Fruit fly (Drosophila melanogaster) whole organism, embryonic: ENCODE results near the gene Atg18b.

ENCODE experiments used
- B-H1 ChIP-seq: fragments of 200-800 bp; sonication (Bioruptor generic); IDR thresholded peaks from 3 replicates; pipeline ENCODE4 v1.3.6; 2022; ENCODE audit warnings: missing biosample characterization, missing genetic modification characterization
- Bgb ChIP-seq: fragments of 200-800 bp; sonication (Bioruptor generic); IDR thresholded peaks from 2 replicates; pipeline ENCODE4 v1.3.6; 2022; ENCODE audit warnings: missing biosample characterization, missing genetic modification characterization; ENCODE audit not compliant: partially characterized antibody
- CG1024 ChIP-seq: fragments of 200-800 bp; sonication (Bioruptor generic); IDR thresholded peaks from 2 replicates; pipeline ENCODE4 v1.3.6; 2022; ENCODE audit warnings: missing biosample characterization, missing genetic modification characterization
- CG10267 ChIP-seq: fragments of 200-800 bp; sonication (Bioruptor generic); optimal IDR thresholded peaks from 2 replicates; lab custom pipeline; 2018; ENCODE audit warnings: missing biosample characterization, mild to moderate bottlenecking, missing genetic modification characterization, moderate library complexity
- CG10565 ChIP-seq: fragments of 200-800 bp; sonication (Bioruptor generic); optimal IDR thresholded peaks from 3 replicates; lab custom pipeline; 2016; ENCODE audit warnings: missing biosample characterization, mild to moderate bottlenecking, missing genetic modification characterization
- CG11504 ChIP-seq: fragments of 200-800 bp; sonication (Bioruptor generic); optimal IDR thresholded peaks from 3 replicates; lab custom pipeline; 2019; ENCODE audit warnings: missing biosample characterization, mild to moderate bottlenecking, missing genetic modification characterization, moderate library complexity
- CG12391 ChIP-seq: fragments of 200-800 bp; sonication (Bioruptor generic); optimal IDR thresholded peaks from 3 replicates; lab custom pipeline; 2018; ENCODE audit warnings: missing biosample characterization, mild to moderate bottlenecking, missing genetic modification characterization, moderate library complexity
- CG12744 ChIP-seq: fragments of 200-800 bp; sonication (Bioruptor generic); optimal IDR thresholded peaks from 2 replicates; lab custom pipeline; 2016; ENCODE audit warnings: missing biosample characterization, missing genetic modification characterization
- CG13287 ChIP-seq: fragments of 200-800 bp; sonication (Bioruptor generic); IDR thresholded peaks from 2 replicates; pipeline ENCODE4 v1.3.6; 2022; ENCODE audit warnings: missing biosample characterization, missing genetic modification characterization; ENCODE audit not compliant: partially characterized antibody
- CG13624 ChIP-seq: fragments of 200-800 bp; sonication (Bioruptor generic); optimal IDR thresholded peaks from 2 replicates; lab custom pipeline; 2016; ENCODE audit warnings: missing biosample characterization, missing genetic modification characterization
- CG13775 ChIP-seq: fragments of 200-800 bp; sonication (Bioruptor generic); optimal IDR thresholded peaks from 3 replicates; lab custom pipeline; 2017; ENCODE audit warnings: missing biosample characterization, mild to moderate bottlenecking, missing genetic modification characterization
- CG14441 ChIP-seq: fragments of 200-800 bp; sonication (Bioruptor generic); IDR thresholded peaks from 2 replicates; pipeline ENCODE4 v1.3.6; 2022; ENCODE audit warnings: missing biosample characterization, missing genetic modification characterization
- CG1603 ChIP-seq: fragments of 200-800 bp; sonication (Bioruptor generic); optimal IDR thresholded peaks from 2 replicates; lab custom pipeline; 2019; ENCODE audit warnings: missing biosample characterization, mild to moderate bottlenecking, missing genetic modification characterization, moderate library complexity
- CG2199 ChIP-seq: fragments of 200-800 bp; sonication (Bioruptor generic); IDR thresholded peaks from 3 replicates; pipeline ENCODE4 v1.3.6; 2022; ENCODE audit warnings: missing biosample characterization, missing genetic modification characterization
- CG2712 ChIP-seq: fragments of 200-800 bp; optimal IDR thresholded peaks from 3 replicates; lab custom pipeline; 2019; ENCODE audit warnings: missing biosample characterization, mild to moderate bottlenecking, missing genetic modification characterization, moderate library complexity
- CG3163 ChIP-seq: fragments of 200-800 bp; sonication (Bioruptor generic); optimal IDR thresholded peaks from 3 replicates; lab custom pipeline; 2016; ENCODE audit warnings: missing biosample characterization, missing genetic modification characterization
- CG32772 ChIP-seq: fragments of 200-800 bp; sonication (Bioruptor generic); IDR thresholded peaks from 2 replicates; pipeline ENCODE4 v1.3.6; 2022; ENCODE audit warnings: missing biosample characterization, missing genetic modification characterization
- CG4282 ChIP-seq: fragments of 200-800 bp; sonication (Bioruptor generic); optimal IDR thresholded peaks from 2 replicates; lab custom pipeline; 2016; ENCODE audit warnings: missing biosample characterization, missing genetic modification characterization
- CG4617 ChIP-seq: fragments of 200-800 bp; sonication (Bioruptor generic); optimal IDR thresholded peaks from 3 replicates; lab custom pipeline; 2016; ENCODE audit warnings: missing biosample characterization, missing genetic modification characterization, borderline replicate concordance
- CG9437 ChIP-seq: fragments of 200-800 bp; sonication (Bioruptor generic); optimal IDR thresholded peaks from 2 replicates; lab custom pipeline; 2018; ENCODE audit warnings: missing biosample characterization, mild to moderate bottlenecking, missing genetic modification characterization
- CG9797 ChIP-seq: fragments of 200-800 bp; sonication (Bioruptor generic); optimal IDR thresholded peaks from 3 replicates; lab custom pipeline; 2018; ENCODE audit warnings: missing biosample characterization, mild to moderate bottlenecking, missing genetic modification characterization
- Deaf1 ChIP-seq: fragments of 200-800 bp; optimal IDR thresholded peaks from 3 replicates; lab custom pipeline; 2019; ENCODE audit warnings: missing biosample characterization, mild to moderate bottlenecking, missing genetic modification characterization, moderate library complexity
- Doc2 ChIP-seq: fragments of 200-800 bp; sonication (Bioruptor generic); IDR thresholded peaks from 2 replicates; pipeline ENCODE4 v1.3.6; 2022; ENCODE audit warnings: missing biosample characterization, missing genetic modification characterization
- Dp ChIP-seq: fragments of 200-800 bp; sonication (Bioruptor generic); optimal IDR thresholded peaks from 2 replicates; lab custom pipeline; 2018; ENCODE audit warnings: missing biosample characterization, mild to moderate bottlenecking, missing genetic modification characterization, moderate library complexity
- Optix ChIP-seq: fragments of 200-800 bp; sonication (Bioruptor generic); IDR thresholded peaks from 3 replicates; pipeline ENCODE4 v1.3.6; 2022; ENCODE audit warnings: missing biosample characterization, missing genetic modification characterization
- Scr ChIP-seq: fragments of 200-800 bp; sonication (Bioruptor generic); IDR thresholded peaks from 2 replicates; pipeline ENCODE4 v1.3.6; 2022; ENCODE audit warnings: missing biosample characterization, missing genetic modification characterization; ENCODE audit not compliant: partially characterized antibody
- Sin3A ChIP-seq: fragments of >200 bp; optimal IDR thresholded peaks from 2 replicates; lab custom pipeline; 2018
- Sox102F ChIP-seq: fragments of 200-800 bp; sonication (Bioruptor generic); optimal IDR thresholded peaks from 2 replicates; lab custom pipeline; 2018; ENCODE audit warnings: missing biosample characterization, mild to moderate bottlenecking, missing genetic modification characterization, moderate library complexity
- TFAM ChIP-seq: fragments of 200-800 bp; sonication (Bioruptor generic); optimal IDR thresholded peaks from 2 replicates; lab custom pipeline; 2017; ENCODE audit warnings: missing biosample characterization, missing genetic modification characterization, inconsistent platforms
- YL-1 ChIP-seq: fragments of 200-800 bp; sonication (Bioruptor generic); optimal IDR thresholded peaks from 3 replicates; lab custom pipeline; 2017; ENCODE audit warnings: missing biosample characterization, mild to moderate bottlenecking, missing genetic modification characterization
- abd-A ChIP-seq: fragments of 200-800 bp; sonication (Bioruptor generic); optimal IDR thresholded peaks from 3 replicates; lab custom pipeline; 2019; ENCODE audit warnings: missing biosample characterization, mild to moderate bottlenecking, missing genetic modification characterization, moderate library complexity
- ac ChIP-seq: fragments of 200-800 bp; sonication (Bioruptor generic); optimal IDR thresholded peaks from 3 replicates; lab custom pipeline; 2017; ENCODE audit warnings: missing biosample characterization, mild to moderate bottlenecking, missing genetic modification characterization
- crp ChIP-seq, 2 experiments: fragments of 200-800 bp; sonication (Bioruptor generic); optimal IDR thresholded peaks; 2 replicates in 1 of 2; 3 replicates in 1 of 2; lab custom pipeline; 2017; ENCODE audit warnings: missing biosample characterization in 2 of 2, missing genetic modification characterization in 2 of 2, mild to moderate bottlenecking in 1 of 2, moderate library complexity in 1 of 2
- dan ChIP-seq: fragments of 200-800 bp; sonication (Bioruptor generic); IDR thresholded peaks from 2 replicates; pipeline ENCODE4 v1.3.6; 2022; ENCODE audit warnings: missing biosample characterization, missing genetic modification characterization
- dati ChIP-seq: fragments of 200-800 bp; sonication (Bioruptor generic); IDR thresholded peaks from 2 replicates; pipeline ENCODE4 v1.3.6; 2022; ENCODE audit warnings: missing biosample characterization, missing genetic modification characterization
- gce ChIP-seq: fragments of 200-800 bp; sonication (Bioruptor generic); IDR thresholded peaks from 3 replicates; pipeline ENCODE4 v1.3.6; 2022; ENCODE audit warnings: missing biosample characterization, missing genetic modification characterization
- gfzf ChIP-seq: fragments of 200-800 bp; sonication (Bioruptor generic); optimal IDR thresholded peaks from 2 replicates; lab custom pipeline; 2016; ENCODE audit warnings: missing biosample characterization, mild to moderate bottlenecking, missing genetic modification characterization, moderate library complexity
- lilli ChIP-seq: fragments of 200-800 bp; sonication (Bioruptor generic); optimal IDR thresholded peaks from 3 replicates; lab custom pipeline; 2016; ENCODE audit warnings: missing biosample characterization, missing genetic modification characterization
- oc ChIP-seq: fragments of 200-800 bp; sonication (Bioruptor generic); optimal IDR thresholded peaks from 2 replicates; lab custom pipeline; 2018; ENCODE audit warnings: missing biosample characterization, mild to moderate bottlenecking, missing genetic modification characterization, moderate library complexity
- onecut ChIP-seq: fragments of 200-800 bp; sonication (Bioruptor generic); IDR thresholded peaks from 2 replicates; pipeline ENCODE4 v1.3.6; 2022; ENCODE audit warnings: missing biosample characterization, missing genetic modification characterization
- repo ChIP-seq: fragments of 200-800 bp; sonication (Bioruptor generic); optimal IDR thresholded peaks from 2 replicates; lab custom pipeline; 2016; ENCODE audit warnings: missing biosample characterization, missing genetic modification characterization
- sc ChIP-seq, 3 experiments: fragments of >200 bp in 2 of 3; fragments of 200-800 bp in 1 of 3; sonication (Bioruptor generic) in 1 of 3; optimal IDR thresholded peaks; 2 replicates in 2 of 3; 3 replicates in 1 of 3; lab custom pipeline; 2017; ENCODE audit warnings: mild to moderate bottlenecking in 1 of 3, missing biosample characterization in 1 of 3, missing genetic modification characterization in 1 of 3, missing genetic modification reagents in 1 of 3
- scrt ChIP-seq: fragments of 200-800 bp; sonication (Bioruptor generic); optimal IDR thresholded peaks from 2 replicates; lab custom pipeline; 2018; ENCODE audit warnings: missing biosample characterization, mild to moderate bottlenecking, missing genetic modification characterization, moderate library complexity
- sima ChIP-seq: fragments of 200-800 bp; sonication (Bioruptor generic); optimal IDR thresholded peaks from 2 replicates; lab custom pipeline; 2016; ENCODE audit warnings: missing biosample characterization, missing genetic modification characterization
- slbo ChIP-seq: fragments of 200-800 bp; sonication (Bioruptor generic); IDR thresholded peaks from 2 replicates; pipeline ENCODE4 v1.3.6; 2022; ENCODE audit warnings: missing biosample characterization, missing genetic modification characterization
- trem ChIP-seq: fragments of 200-800 bp; optimal IDR thresholded peaks from 3 replicates; lab custom pipeline; 2019; ENCODE audit warnings: missing biosample characterization, mild to moderate bottlenecking, missing genetic modification characterization, moderate library complexity
- tx ChIP-seq: fragments of 200-800 bp; sonication (Bioruptor generic); optimal IDR thresholded peaks from 2 replicates; lab custom pipeline; 2016; ENCODE audit warnings: missing biosample characterization, missing genetic modification characterization
- vvl ChIP-seq: fragments of 200-800 bp; sonication (Bioruptor generic); IDR thresholded peaks from 2 replicates; pipeline ENCODE4 v1.3.6; 2022; ENCODE audit warnings: missing biosample characterization, missing genetic modification characterization
- zen ChIP-seq: fragments of 200-800 bp; sonication (Bioruptor generic); optimal IDR thresholded peaks from 3 replicates; lab custom pipeline; 2018; ENCODE audit warnings: missing biosample characterization, mild to moderate bottlenecking, missing genetic modification characterization, moderate library complexity
- zen2 ChIP-seq: fragments of 200-800 bp; sonication (Bioruptor generic); IDR thresholded peaks from 3 replicates; pipeline ENCODE4 v1.3.6; 2022; ENCODE audit warnings: missing biosample characterization, missing genetic modification characterization; ENCODE audit not compliant: partially characterized antibody

Atg18b gene

DNA sequence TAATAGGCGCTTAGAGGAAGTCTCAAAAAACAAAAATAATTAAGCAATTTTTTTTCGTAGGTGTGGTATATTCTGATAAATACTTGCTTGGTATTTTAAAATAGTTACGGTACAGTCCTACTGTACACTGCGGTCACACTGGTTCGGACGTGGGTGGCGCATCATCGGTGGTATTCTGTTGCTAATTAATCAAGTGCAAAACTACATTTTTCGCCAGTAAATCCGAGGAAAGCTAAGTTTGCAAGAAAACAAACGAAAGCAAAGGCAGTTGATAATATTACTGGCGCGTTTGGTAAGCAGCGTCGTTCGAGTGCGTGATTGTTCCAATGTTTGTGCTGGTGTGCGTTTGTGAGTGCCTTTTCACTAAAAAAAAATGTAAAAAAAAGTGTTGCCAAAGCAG is 42.5 kb upstream of the Atg18b start, which contains the start of gene CG8671 (continued):
- TF ChIP-seq B-H1 (GFP tag; lab: Robert Waterston, UW) = no peak
- no peak for TF ChIP-seq tx (GFP tag; lab: Kevin White, UChicago)
- no peak for TF ChIP-seq zen2 (GFP tag; lab: Robert Waterston, UW)
- TF ChIP-seq CG13287 (GFP tag; lab: Robert Waterston, UW) = peak; percentile 47; the same call in 1 of the 2 replicates
- TF ChIP-seq Sox102F (GFP tag; lab: Kevin White, UChicago) = no peak
- TF ChIP-seq CG32772 (GFP tag; lab: Robert Waterston, UW) = no peak
- TF ChIP-seq CG4282 = no peak
- no peak for TF ChIP-seq CG12744 (GFP tag; lab: Kevin White, UChicago)
- peak; percentile 30 for TF ChIP-seq CG12391 (tag; lab: Kevin White, UChicago)
- peak; percentile 34 for TF ChIP-seq trem (tag; lab: Kevin White, UChicago)
- peak; percentile 62 for TF ChIP-seq CG1603
- no peak for TF ChIP-seq dan
- no peak for TF ChIP-seq Doc2 (GFP tag; lab: Robert Waterston, UW)
- peak; percentile 90 for TF ChIP-seq gfzf (GFP tag; lab: Kevin White, UChicago)
- peak; percentile 35 for TF ChIP-seq Dp (GFP tag; lab: Kevin White, UChicago)
- TF ChIP-seq CG9437 (GFP tag; lab: Kevin White, UChicago) = no peak
- TF ChIP-seq onecut (GFP tag; lab: Robert Waterston, UW) = no peak
- 0 out of 2 replicates have a peak, but pooled peaks have one; percentile 6 for TF ChIP-seq Scr
- TF ChIP-seq repo (GFP tag; lab: Kevin White, UChicago) = peak; percentile 29
- TF ChIP-seq slbo (GFP tag; lab: Robert Waterston, UW) = no peak
- TF ChIP-seq CG9797 (GFP tag; lab: Kevin White, UChicago) = peak; percentile 82
- peak; percentile 35; the same call in 1 of the 2 replicates for TF ChIP-seq Bgb (GFP tag; lab: Robert Waterston, UW)
- 0 out of 2 replicates have a peak, but pooled peaks have one; percentile 5 for TF ChIP-seq CG1024 (GFP tag; lab: Robert Waterston, UW)
- TF ChIP-seq CG10267 (tag; lab: Kevin White, UChicago) = peak; percentile 36
- TF ChIP-seq CG2199 = 0 out of 3 replicates have a peak, but pooled peaks have one; percentile 30
- peak; percentile 44 for TF ChIP-seq zen (tag; lab: Kevin White, UChicago)
- no peak for TF ChIP-seq vvl (GFP tag; lab: Robert Waterston, UW)
- TF ChIP-seq scrt (GFP tag; lab: Kevin White, UChicago) = no peak
- no peak for TF ChIP-seq CG10565
- no peak for TF ChIP-seq TFAM
- peak; percentile 19 for TF ChIP-seq CG13624
- no peak for TF ChIP-seq dati (GFP tag; lab: Robert Waterston, UW)
- TF ChIP-seq sc (optimal IDR thresholded peaks at IDR 0.05; lab: Kevin White, UChicago) = no peak
- no peak for TF ChIP-seq sc (GFP tag; optimal IDR thresholded peaks at IDR 0.05; lab: Kevin White, UChicago)
- TF ChIP-seq CG14441 = 0 out of 2 replicates have a peak, but pooled peaks have one; percentile 12
- peak in 1 of 2 experiments; percentile 4 for TF ChIP-seq crp (GFP tag; optimal IDR thresholded peaks at IDR 0.05; lab: Kevin White, UChicago)
- TF ChIP-seq abd-A (tag; lab: Kevin White, UChicago) = no peak
- TF ChIP-seq Sin3A (lab: Kevin White, UChicago) = peak; percentile 33
- TF ChIP-seq CG3163 (GFP tag; lab: Kevin White, UChicago) = no peak
- TF ChIP-seq gce = no peak
- no peak for TF ChIP-seq ac (GFP tag; lab: Kevin White, UChicago)
- no peak for TF ChIP-seq sima (GFP tag; lab: Kevin White, UChicago)
- TF ChIP-seq YL-1 = peak; percentile 59
- peak; percentile 33 for TF ChIP-seq lilli
- TF ChIP-seq oc (tag; lab: Kevin White, UChicago) = no peak
- no peak for TF ChIP-seq Optix (GFP tag; lab: Robert Waterston, UW)
- TF ChIP-seq Deaf1 (tag; lab: Kevin White, UChicago) = no peak
- TF ChIP-seq CG2712 (tag; lab: Kevin White, UChicago) = peak; percentile 27
- no peak for TF ChIP-seq CG13775 (GFP tag; lab: Kevin White, UChicago)
- peak; percentile 83 for TF ChIP-seq CG4617 (GFP tag; lab: Kevin White, UChicago)
- no peak for TF ChIP-seq CG11504 (tag; lab: Kevin White, UChicago)
